Worm (Caenorhabditis elegans): ENCODE data around the gene Y66D12A.7.

Y66D12A.7 gene

ce11 chrIII:11608970-11609369, 28.7 kb upstream of the Y66D12A.7 start:
- TF ChIP-seq lim-7 (GFP tag; IDR thresholded peaks at IDR 0.05) (0 out of 2 replicates have a peak, but pooled peaks have one; percentile 45), snpc-1.2 (GFP tag; IDR thresholded peaks at IDR 0.05) (0 out of 2 replicates have a peak, but pooled peaks have one; percentile 24), egl-43 (GFP tag; IDR thresholded peaks at IDR 0.05) (peak; percentile 56; the same call in 1 of the 2 replicates), dmd-8 (GFP tag; IDR thresholded peaks at IDR 0.05) (0 out of 2 replicates have a peak, but pooled peaks have one; percentile 53), ctbp-1 (GFP tag; IDR thresholded peaks at IDR 0.05) (0 out of 2 replicates have a peak, but pooled peaks have one; percentile 32), lin-38 (GFP tag; IDR thresholded peaks at IDR 0.05) (peak; percentile 62), tra-1 (GFP tag; IDR thresholded peaks at IDR 0.05) (0 out of 2 replicates have a peak, but pooled peaks have one; percentile 9)

ce11 chrIII:11607870-11608269, 27.6 kb upstream of the Y66D12A.7 start, which contains the start of gene Y66D12A.1:
TSS of gene Y66D12A.1 (plus strand) at chrIII:11608170.
- TF ChIP-seq nhr-25 (tag; optimal IDR thresholded peaks at IDR 0.05; ENCODE audit: borderline replicate concordance, insufficient read depth) (no peak), set-16 (GFP tag; IDR thresholded peaks at IDR 0.05) (no peak), nhr-237 (tag; optimal IDR thresholded peaks at IDR 0.05) (no peak), egl-43 (GFP tag; IDR thresholded peaks at IDR 0.05) (no peak), sdz-12 (GFP tag; optimal IDR thresholded peaks at IDR 0.05) (no peak), Y48G9A.11 (GFP tag; IDR thresholded peaks at IDR 0.05) (no peak), Y5F2A.4 (GFP tag; optimal IDR thresholded peaks at IDR 0.05) (no peak)

ce11 chrIII:11592096-11592495, 11.8 kb upstream of the Y66D12A.7 start:
- TF ChIP-seq mxl-2 (GFP tag; conservative IDR thresholded peaks at IDR 0.05), result no peak
- TF ChIP-seq ceh-28 (tag; optimal IDR thresholded peaks at IDR 0.05), result peak; percentile 84

- TF ChIP-seq lin-38 (GFP tag; IDR thresholded peaks at IDR 0.05) (peak; percentile 80), daf-16 (GFP tag; optimal IDR thresholded peaks at IDR 0.05) (no peak), daf-16 (tag; optimal IDR thresholded peaks at IDR 0.05) (no peak)
These were observed 10.0 kb upstream of the Y66D12A.7 start for ce11 chrIII:11590255-11590654.

ce11 chrIII:11589311-11589710, 9.0 kb upstream of the Y66D12A.7 start:
- TF ChIP-seq ces-1 (GFP tag; optimal IDR thresholded peaks at IDR 0.05), result no peak
- no peak for TF ChIP-seq ceh-32 (tag; optimal IDR thresholded peaks at IDR 0.05; ENCODE audit: poor library complexity)
- TF ChIP-seq arid-1 (GFP tag; conservative IDR thresholded peaks at IDR 0.05), result no peak
- no peak for TF ChIP-seq dmd-6 (GFP tag; IDR thresholded peaks at IDR 0.05)
- TF ChIP-seq madf-9 (GFP tag; conservative IDR thresholded peaks at IDR 0.05), result no peak
- TF ChIP-seq Y5F2A.4 (GFP tag; optimal IDR thresholded peaks at IDR 0.05), result no peak
- TF ChIP-seq pqm-1 (tag; optimal IDR thresholded peaks at IDR 0.05), result no peak
- TF ChIP-seq daf-12 (tag; optimal IDR thresholded peaks at IDR 0.05), result no peak
- no peak for TF ChIP-seq ceh-44 (GFP tag; IDR thresholded peaks at IDR 0.05)
- TF ChIP-seq F49E8.2 (tag; optimal IDR thresholded peaks at IDR 0.05; ENCODE audit: borderline replicate concordance), result no peak
- TF ChIP-seq lin-13 (GFP tag; optimal IDR thresholded peaks at IDR 0.05), result no peak
- no peak for TF ChIP-seq tag-97 (GFP tag; IDR thresholded peaks at IDR 0.05)
- no peak for TF ChIP-seq lin-1 (GFP tag; IDR thresholded peaks at IDR 0.05)
- TF ChIP-seq hlh-11 (tag; optimal IDR thresholded peaks at IDR 0.05), result no peak
- no peak for TF ChIP-seq T26A8.4 (GFP tag; IDR thresholded peaks at IDR 0.05)
- no peak for TF ChIP-seq nhr-42 (GFP tag; IDR thresholded peaks at IDR 0.05)
- TF ChIP-seq egl-43 (GFP tag; IDR thresholded peaks at IDR 0.05), result no peak

ce11 chrIII:11588911-11589310, 8.6 kb upstream of the Y66D12A.7 start, which contains the start of gene Y66D12A.3:
TSS of gene Y66D12A.3 (plus strand) at chrIII:11589211.
- no peak for TF ChIP-seq daf-19 (GFP tag; conservative IDR thresholded peaks at IDR 0.05)
- no peak for TF ChIP-seq ama-1 (optimal IDR thresholded peaks at IDR 0.05)
- no peak for TF ChIP-seq lim-7 (GFP tag; IDR thresholded peaks at IDR 0.05)
- TF ChIP-seq F44E2.7 (GFP tag; IDR thresholded peaks at IDR 0.05), result no peak
- TF ChIP-seq unc-62 (GFP tag; optimal IDR thresholded peaks at IDR 0.05 in 1 of 2), result no peak
- TF ChIP-seq unc-62 (tag; optimal IDR thresholded peaks at IDR 0.05), result no peak
- TF ChIP-seq nhr-41 (GFP tag; IDR thresholded peaks at IDR 0.05), result no peak
- TF ChIP-seq snpc-4 (tag; optimal IDR thresholded peaks at IDR 0.05), result no peak
- TF ChIP-seq lin-13 (GFP tag; optimal IDR thresholded peaks at IDR 0.05), result no peak
- TF ChIP-seq attf-4 (tag; optimal IDR thresholded peaks at IDR 0.05), result no peak
- TF ChIP-seq saeg-2 (GFP tag; IDR thresholded peaks at IDR 0.05), result no peak
- TF ChIP-seq dmd-8 (GFP tag; IDR thresholded peaks at IDR 0.05), result no peak
- no peak for TF ChIP-seq zip-2 (tag; optimal IDR thresholded peaks at IDR 0.05)

Data from whole organism, L4 larva.